Fruit fly (Drosophila melanogaster): ENCODE measurements around the gene Patr-1.

DNA sequence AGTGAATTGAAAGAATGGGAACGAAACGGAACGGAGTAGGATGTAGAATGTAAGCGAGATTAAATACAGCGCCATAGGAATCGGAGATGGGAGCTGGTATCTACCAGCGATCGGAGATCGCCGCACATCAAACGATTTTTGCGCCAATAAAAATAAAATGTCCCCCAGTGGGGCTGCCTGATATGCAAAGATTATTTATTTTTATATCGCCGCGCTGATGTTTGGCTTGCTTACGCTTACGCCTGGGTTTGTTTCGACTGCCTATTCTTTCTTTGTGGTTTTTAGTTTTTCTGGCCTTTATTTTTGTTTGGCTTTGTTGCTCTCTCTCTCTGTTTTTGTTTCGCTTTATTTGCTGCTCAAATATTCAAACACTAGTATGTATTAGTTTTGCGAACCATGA, 20.4 kb downstream of the Patr-1 start:
- no peak for TF ChIP-seq Rel (GFP tag; optimal IDR thresholded peaks at IDR 0.05)
- no peak for TF ChIP-seq Rel (tag; optimal IDR thresholded peaks at IDR 0.05)
- no peak for TF ChIP-seq psq (GFP tag; optimal IDR thresholded peaks at IDR 0.05)
- no peak for TF ChIP-seq lola (GFP tag; optimal IDR thresholded peaks at IDR 0.05)
- no peak for TF ChIP-seq fru (GFP tag; optimal IDR thresholded peaks at IDR 0.05)
- TF ChIP-seq rgr (GFP tag; optimal IDR thresholded peaks at IDR 0.05), result no peak
- TF ChIP-seq h (GFP tag; optimal IDR thresholded peaks at IDR 0.05), result no peak
- TF ChIP-seq tai (GFP tag; optimal IDR thresholded peaks at IDR 0.05), result no peak
- no peak for TF ChIP-seq brk (GFP tag; optimal IDR thresholded peaks at IDR 0.05)
- no peak for TF ChIP-seq OdsH (GFP tag; optimal IDR thresholded peaks at IDR 0.05)
- TF ChIP-seq sage (GFP tag; optimal IDR thresholded peaks at IDR 0.05), result no peak
- TF ChIP-seq Abd-B (GFP tag; optimal IDR thresholded peaks at IDR 0.05), result no peak
- no peak for TF ChIP-seq Dif (GFP tag; optimal IDR thresholded peaks at IDR 0.05; ENCODE audit: partially characterized antibody)
- TF ChIP-seq usp (GFP tag; optimal IDR thresholded peaks at IDR 0.05), result no peak
- no peak for TF ChIP-seq Dfd (GFP tag; optimal IDR thresholded peaks at IDR 0.05)

All from whole organism, wandering third instar larva.